Fruit fly (Drosophila melanogaster): ENCODE measurements around the gene gpp.

DNA sequence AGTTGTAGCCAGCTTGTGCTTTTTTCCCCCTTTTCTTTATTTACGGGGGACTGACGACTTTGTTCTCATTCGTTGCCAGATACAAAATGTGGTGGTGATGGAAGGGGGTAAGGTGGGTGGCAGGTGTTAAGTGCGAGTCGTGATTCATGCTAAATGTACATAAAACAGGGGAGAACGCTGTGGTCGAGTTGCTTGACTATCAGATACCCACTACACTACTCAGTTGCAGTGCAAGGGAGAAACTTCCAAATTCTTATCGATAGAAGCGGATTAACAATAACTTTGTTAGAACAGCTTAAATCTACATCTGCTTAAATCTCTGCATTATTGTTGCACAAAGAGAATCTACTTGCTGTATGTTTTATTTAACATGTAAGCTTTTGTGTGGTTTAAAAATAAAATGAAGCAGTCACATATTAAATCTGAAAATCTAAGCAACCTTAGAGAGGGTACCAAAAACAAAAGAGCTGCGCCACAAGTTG lies 9.0 kb upstream of the gpp start:
- TF ChIP-seq CTCF (optimal IDR thresholded peaks at IDR 0.05) (no peak), CG8478 (optimal IDR thresholded peaks at IDR 0.05) (no peak)
